Fruit fly (Drosophila melanogaster) whole organism, embryonic: Measurements from ENCODE around the gene HUWE1.
A peak's percentile ranks its signal among the peaks of the same experiment; 100 is the strongest.

ENCODE experiments used
- Awh ChIP-seq: fragments of 200-800 bp; sonication (Bioruptor generic); IDR thresholded peaks from 2 replicates; pipeline ENCODE4, ENCODE4 v1.3.6; 2022; ENCODE audit warnings: missing biosample characterization, missing genetic modification characterization
- Bdp1 ChIP-seq: fragments of 200-800 bp; sonication (Bioruptor generic); optimal IDR thresholded peaks from 3 replicates; lab custom pipeline; 2016; ENCODE audit warnings: missing biosample characterization, missing genetic modification characterization
- CG10431 ChIP-seq: fragments of 200-800 bp; sonication (Bioruptor generic); optimal IDR thresholded peaks from 3 replicates; lab custom pipeline; 2018; ENCODE audit warnings: missing biosample characterization, mild to moderate bottlenecking, missing genetic modification characterization
- CG10565 ChIP-seq: fragments of 200-800 bp; sonication (Bioruptor generic); optimal IDR thresholded peaks from 3 replicates; lab custom pipeline; 2016; ENCODE audit warnings: missing biosample characterization, mild to moderate bottlenecking, missing genetic modification characterization
- CG11696 ChIP-seq: fragments of 200-800 bp; sonication (Bioruptor generic); IDR thresholded peaks from 2 replicates; pipeline ENCODE4 v1.3.6; 2022; ENCODE audit warnings: missing biosample characterization, missing genetic modification characterization
- CG13287 ChIP-seq: fragments of 200-800 bp; sonication (Bioruptor generic); IDR thresholded peaks from 2 replicates; pipeline ENCODE4 v1.3.6; 2022; ENCODE audit warnings: missing biosample characterization, missing genetic modification characterization; ENCODE audit not compliant: partially characterized antibody
- CG17186 ChIP-seq: fragments of 200-800 bp; sonication (Bioruptor generic); optimal IDR thresholded peaks from 3 replicates; lab custom pipeline; 2017; ENCODE audit warnings: missing biosample characterization, missing genetic modification reagents, missing genetic modification characterization
- CG17568 ChIP-seq: fragments of 200-800 bp; sonication (Bioruptor generic); optimal IDR thresholded peaks from 2 replicates; lab custom pipeline; 2018; ENCODE audit warnings: missing biosample characterization, mild to moderate bottlenecking, missing genetic modification characterization, moderate library complexity
- CG1792 ChIP-seq: fragments of 200-800 bp; sonication (Bioruptor generic); optimal IDR thresholded peaks from 2 replicates; lab custom pipeline; 2016; ENCODE audit warnings: missing biosample characterization, missing genetic modification characterization
- CG18619 ChIP-seq: fragments of 200-800 bp; sonication (Bioruptor generic); optimal IDR thresholded peaks from 3 replicates; lab custom pipeline; 2017; ENCODE audit warnings: missing biosample characterization, mild to moderate bottlenecking, missing genetic modification characterization
- CG32767 ChIP-seq: fragments of 200-800 bp; sonication (Bioruptor generic); IDR thresholded peaks from 2 replicates; pipeline ENCODE4 v1.3.6; 2022; ENCODE audit warnings: missing biosample characterization, missing genetic modification characterization
- CG33557 ChIP-seq: fragments of 200-800 bp; sonication (Bioruptor generic); optimal IDR thresholded peaks from 2 replicates; lab custom pipeline; 2019; ENCODE audit warnings: missing biosample characterization, mild to moderate bottlenecking, missing genetic modification characterization, moderate library complexity
- CG3847 ChIP-seq: fragments of 200-800 bp; sonication (Bioruptor generic); IDR thresholded peaks from 2 replicates; pipeline ENCODE4 v1.3.6; 2022; ENCODE audit warnings: missing biosample characterization, missing genetic modification characterization
- CG6175 ChIP-seq: fragments of 200-800 bp; sonication (Bioruptor generic); IDR thresholded peaks from 3 replicates; pipeline ENCODE4 v1.3.6; 2022; ENCODE audit warnings: missing biosample characterization, missing genetic modification characterization
- CG7745 ChIP-seq: fragments of 200-800 bp; sonication (Bioruptor generic); optimal IDR thresholded peaks from 2 replicates; lab custom pipeline; 2018; ENCODE audit warnings: missing biosample characterization, mild to moderate bottlenecking, missing genetic modification characterization, moderate library complexity
- CG7928 ChIP-seq: fragments of 200-800 bp; sonication (Bioruptor generic); optimal IDR thresholded peaks from 2 replicates; lab custom pipeline; 2017; ENCODE audit warnings: missing biosample characterization, mild to moderate bottlenecking, missing genetic modification characterization
- CG8924 ChIP-seq: fragments of 200-800 bp; optimal IDR thresholded peaks from 3 replicates; lab custom pipeline; 2019; ENCODE audit warnings: missing biosample characterization, mild to moderate bottlenecking, missing genetic modification characterization, moderate library complexity
- CG9817 ChIP-seq: fragments of 200-800 bp; sonication (Bioruptor generic); optimal IDR thresholded peaks from 2 replicates; lab custom pipeline; 2018; ENCODE audit warnings: missing biosample characterization, mild to moderate bottlenecking, missing genetic modification characterization, moderate library complexity
- CHES-1-like ChIP-seq: fragments of 200-800 bp; sonication (Bioruptor generic); optimal IDR thresholded peaks from 2 replicates; lab custom pipeline; 2016; ENCODE audit warnings: missing biosample characterization, missing genetic modification characterization
- CrebB ChIP-seq: fragments of 200-800 bp; sonication (Bioruptor generic); optimal IDR thresholded peaks from 3 replicates; lab custom pipeline; 2018; ENCODE audit warnings: missing biosample characterization, mild to moderate bottlenecking, missing genetic modification characterization
- Deaf1 ChIP-seq: fragments of 200-800 bp; optimal IDR thresholded peaks from 3 replicates; lab custom pipeline; 2019; ENCODE audit warnings: missing biosample characterization, mild to moderate bottlenecking, missing genetic modification characterization, moderate library complexity
- E2f2 ChIP-seq: fragments of 200-800 bp; sonication (Bioruptor generic); IDR thresholded peaks from 2 replicates; pipeline ENCODE4 v1.3.6; 2022; ENCODE audit warnings: missing biosample characterization, missing genetic modification characterization
- Elba2 ChIP-seq: fragments of 200-800 bp; sonication (Bioruptor generic); optimal IDR thresholded peaks from 3 replicates; lab custom pipeline; 2016; ENCODE audit warnings: missing biosample characterization, missing genetic modification characterization
- NK7.1 ChIP-seq: fragments of 200-800 bp; sonication (Bioruptor generic); optimal IDR thresholded peaks from 3 replicates; lab custom pipeline; 2016; ENCODE audit warnings: missing biosample characterization, missing genetic modification characterization
- Neu2 ChIP-seq: fragments of 200-800 bp; sonication (Bioruptor generic); optimal IDR thresholded peaks from 3 replicates; lab custom pipeline; 2016; ENCODE audit warnings: missing biosample characterization, missing genetic modification characterization, borderline replicate concordance
- PHDP ChIP-seq: fragments of 200-800 bp; sonication (Bioruptor generic); optimal IDR thresholded peaks from 3 replicates; lab custom pipeline; 2018; ENCODE audit warnings: missing biosample characterization, mild to moderate bottlenecking, missing genetic modification characterization, moderate library complexity
- Sry-δ ChIP-seq: fragments of 200-800 bp; sonication (Bioruptor generic); optimal IDR thresholded peaks from 2 replicates; lab custom pipeline; 2016; ENCODE audit warnings: missing biosample characterization, missing genetic modification characterization
- Tbp ChIP-seq: fragments of >200 bp; optimal IDR thresholded peaks from 2 replicates; lab custom pipeline; 2018; ENCODE audit warnings: missing biosample characterization, missing genetic modification characterization
- Usf ChIP-seq: fragments of 200-800 bp; sonication (Bioruptor generic); optimal IDR thresholded peaks from 2 replicates; lab custom pipeline; 2017; ENCODE audit warnings: missing genotype, missing biosample characterization, missing genetic modification characterization
- Xrp1 ChIP-seq: fragments of 200-800 bp; sonication (Bioruptor generic); IDR thresholded peaks from 2 replicates; pipeline ENCODE4 v1.3.6; 2022; ENCODE audit warnings: missing biosample characterization, missing genetic modification characterization
- ab ChIP-seq: fragments of 200-800 bp; sonication (Bioruptor generic); optimal IDR thresholded peaks from 2 replicates; lab custom pipeline; 2016; ENCODE audit warnings: missing biosample characterization, missing genetic modification characterization
- ash1 ChIP-seq: fragments of 200-800 bp; sonication (Bioruptor generic); optimal IDR thresholded peaks from 2 replicates; lab custom pipeline; 2018; ENCODE audit warnings: missing biosample characterization, mild to moderate bottlenecking, missing genetic modification characterization
- az2 ChIP-seq: fragments of 200-800 bp; sonication (Bioruptor generic); optimal IDR thresholded peaks from 3 replicates; lab custom pipeline; 2016; ENCODE audit warnings: missing biosample characterization, missing genetic modification characterization
- emc ChIP-seq: fragments of 200-800 bp; sonication (Bioruptor generic); optimal IDR thresholded peaks from 2 replicates; lab custom pipeline; 2016; ENCODE audit warnings: missing biosample characterization, missing genetic modification characterization
- ems ChIP-seq: fragments of 200-800 bp; sonication (Bioruptor generic); optimal IDR thresholded peaks from 3 replicates; lab custom pipeline; 2016; ENCODE audit warnings: missing biosample characterization, missing genetic modification characterization
- gcm2 ChIP-seq: fragments of 200-800 bp; sonication (Bioruptor generic); optimal IDR thresholded peaks from 2 replicates; lab custom pipeline; 2016; ENCODE audit warnings: missing biosample characterization, missing genetic modification characterization
- gfzf ChIP-seq: fragments of 200-800 bp; sonication (Bioruptor generic); optimal IDR thresholded peaks from 2 replicates; lab custom pipeline; 2016; ENCODE audit warnings: missing biosample characterization, mild to moderate bottlenecking, missing genetic modification characterization, moderate library complexity
- hb ChIP-seq: fragments of 200-800 bp; sonication (Bioruptor generic); IDR thresholded peaks from 3 replicates; pipeline ENCODE4 v1.3.6; 2022; ENCODE audit warnings: missing biosample characterization, missing genetic modification characterization; ENCODE audit not compliant: partially characterized antibody
- jumu ChIP-seq: fragments of 200-800 bp; sonication (Bioruptor generic); optimal IDR thresholded peaks from 3 replicates; lab custom pipeline; 2016; ENCODE audit warnings: missing biosample characterization, missing genetic modification characterization
- knrl ChIP-seq: fragments of 200-800 bp; sonication (Bioruptor generic); IDR thresholded peaks from 3 replicates; pipeline ENCODE4 v1.3.6; 2022; ENCODE audit warnings: missing biosample characterization, missing genetic modification characterization; ENCODE audit not compliant: partially characterized antibody
- lmd ChIP-seq: fragments of 200-800 bp; sonication (Bioruptor generic); IDR thresholded peaks from 2 replicates; pipeline ENCODE4 v1.3.6; 2022; ENCODE audit warnings: missing biosample characterization, missing genetic modification characterization
- lov ChIP-seq, 2 experiments: fragments of 200-800 bp in 1 of 2; fragments of >200 bp in 1 of 2; sonication (Bioruptor generic) in 1 of 2; IDR thresholded peaks in 1 of 2; optimal IDR thresholded peaks in 1 of 2; 2 replicates in 1 of 2; 3 replicates in 1 of 2; pipeline versions ENCODE4 v1.3.6 to Lab custom; 2017 to 2022; ENCODE audit warnings: missing biosample characterization in 1 of 2, missing genetic modification characterization in 1 of 2
- luna ChIP-seq: fragments of 200-800 bp; sonication (Bioruptor generic); optimal IDR thresholded peaks from 2 replicates; lab custom pipeline; 2016; ENCODE audit warnings: missing biosample characterization, missing genetic modification characterization
- oc ChIP-seq: fragments of 200-800 bp; sonication (Bioruptor generic); optimal IDR thresholded peaks from 2 replicates; lab custom pipeline; 2018; ENCODE audit warnings: missing biosample characterization, mild to moderate bottlenecking, missing genetic modification characterization, moderate library complexity
- pho ChIP-seq: fragments of 200-800 bp; sonication (Bioruptor generic); optimal IDR thresholded peaks from 2 replicates; lab custom pipeline; 2016; ENCODE audit warnings: missing biosample characterization, missing genetic modification characterization
- row ChIP-seq: fragments of 200-800 bp; sonication (Bioruptor generic); IDR thresholded peaks from 3 replicates; pipeline ENCODE4 v1.3.6; 2022; ENCODE audit warnings: missing biosample characterization, missing genetic modification characterization
- salm ChIP-seq: fragments of 200-800 bp; sonication (Bioruptor generic); optimal IDR thresholded peaks from 2 replicates; lab custom pipeline; 2018; ENCODE audit warnings: missing biosample characterization, mild to moderate bottlenecking, missing genetic modification characterization
- tll ChIP-seq, 2 experiments: fragments of 200-800 bp in 1 of 2; fragments of >200 bp in 1 of 2; sonication (Bioruptor generic) in 1 of 2; optimal IDR thresholded peaks; 2 replicates each; lab custom pipeline; 2017 to 2019; ENCODE audit warnings: missing biosample characterization in 2 of 2, missing genetic modification characterization in 2 of 2, mild to moderate bottlenecking in 1 of 2, moderate library complexity in 1 of 2
- z ChIP-seq: fragments of 200-800 bp; sonication (Bioruptor generic); IDR thresholded peaks from 3 replicates; pipeline ENCODE4 v1.3.6; 2022; ENCODE audit warnings: missing biosample characterization, missing genetic modification characterization

HUWE1 gene

DNA sequence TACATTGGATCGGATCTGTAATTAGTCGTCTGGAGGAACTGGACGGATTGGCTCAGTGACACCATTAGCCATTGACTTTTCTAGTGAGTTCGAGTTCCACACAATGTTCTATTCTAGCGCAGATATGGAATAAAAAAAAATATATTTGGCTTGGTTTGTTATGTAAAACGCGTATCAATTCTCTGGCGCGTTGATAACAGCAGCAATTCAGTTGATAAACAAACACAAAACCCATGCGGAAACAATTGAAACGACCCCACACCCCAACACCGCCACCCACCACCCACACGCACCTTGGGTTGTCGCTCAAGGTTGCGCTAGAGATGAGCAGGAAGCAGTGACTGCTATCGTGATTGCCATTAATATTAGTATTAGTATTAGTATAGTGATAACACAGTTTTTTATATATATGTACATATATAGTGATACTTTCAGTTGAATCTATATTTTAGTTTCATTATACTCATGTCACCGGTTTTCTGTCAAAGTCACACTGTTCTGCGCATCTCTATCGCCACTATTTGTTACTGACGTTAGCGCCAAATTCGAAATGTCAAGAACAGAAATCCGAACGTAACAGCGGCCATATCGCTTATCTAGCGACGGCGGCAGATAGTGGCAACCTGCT, 14.7 kb upstream of the HUWE1 start (continued):
- TF ChIP-seq hb (GFP tag; lab: Robert Waterston, UW) = no peak
- peak; percentile 4 for TF ChIP-seq luna (GFP tag; lab: Kevin White, UChicago)
- TF ChIP-seq CG17568 = peak; percentile 78
- TF ChIP-seq CG32767 (GFP tag; lab: Robert Waterston, UW) = peak; percentile 84
- TF ChIP-seq gcm2 = peak; percentile 31
- peak; percentile 89 for TF ChIP-seq CG3847 (GFP tag; lab: Robert Waterston, UW)
- TF ChIP-seq ab (GFP tag; lab: Kevin White, UChicago) = peak; percentile 24
- TF ChIP-seq CG10565 (GFP tag; lab: Kevin White, UChicago) = peak; percentile 43
- TF ChIP-seq jumu = no peak
- peak; percentile 57 for TF ChIP-seq Bdp1
- TF ChIP-seq oc (tag; lab: Kevin White, UChicago) = peak; percentile 70
- peak; percentile 78 for TF ChIP-seq CG17186
- TF ChIP-seq row (GFP tag; lab: Robert Waterston, UW) = peak; percentile 97
- TF ChIP-seq CG9817 (tag; lab: Kevin White, UChicago) = peak; percentile 93
- no peak for TF ChIP-seq CHES-1-like (GFP tag; lab: Kevin White, UChicago)
- TF ChIP-seq Deaf1 (tag; lab: Kevin White, UChicago) = peak; percentile 76
- peak; percentile 92 for TF ChIP-seq CG8924 (tag; lab: Kevin White, UChicago)
- no peak for TF ChIP-seq CG7745 (tag; lab: Kevin White, UChicago)
- TF ChIP-seq gfzf (GFP tag; lab: Kevin White, UChicago) = no peak
- peak; percentile 94 for TF ChIP-seq lmd (GFP tag; lab: Robert Waterston, UW)
- TF ChIP-seq Sry-δ (GFP tag; lab: Kevin White, UChicago) = peak; percentile 10
- TF ChIP-seq ash1 = peak; percentile 82
- TF ChIP-seq salm (tag; lab: Kevin White, UChicago) = peak; percentile 79
- TF ChIP-seq CG33557 (GFP tag; lab: Kevin White, UChicago) = peak; percentile 45
- peak; percentile 89 for TF ChIP-seq E2f2 (GFP tag; lab: Robert Waterston, UW)
- TF ChIP-seq CG11696 (GFP tag; lab: Robert Waterston, UW) = peak; percentile 73
- no peak for TF ChIP-seq Neu2 (GFP tag; lab: Kevin White, UChicago)
- peak; percentile 81 for TF ChIP-seq Awh (GFP tag; lab: Robert Waterston, UW)
- TF ChIP-seq CG1792 (GFP tag; lab: Kevin White, UChicago) = peak; percentile 25
- peak; percentile 78 for TF ChIP-seq CrebB
- peak; percentile 82 for TF ChIP-seq ems (GFP tag; lab: Kevin White, UChicago)
- TF ChIP-seq CG18619 (GFP tag; lab: Kevin White, UChicago) = peak; percentile 87
- no peak for TF ChIP-seq tll (GFP tag; optimal IDR thresholded peaks at IDR 0.05; lab: Kevin White, UChicago)
- no peak for TF ChIP-seq lov (optimal IDR thresholded peaks at IDR 0.05; lab: Kevin White, UChicago)
- peak; percentile 92 for TF ChIP-seq lov (GFP tag; IDR thresholded peaks at IDR 0.05; lab: Robert Waterston, UW)
- peak; percentile 88 for TF ChIP-seq az2 (GFP tag; lab: Kevin White, UChicago)
- TF ChIP-seq Elba2 (GFP tag; lab: Kevin White, UChicago) = no peak
- TF ChIP-seq CG10431 (GFP tag; lab: Kevin White, UChicago) = peak; percentile 36
- peak; percentile 45 for TF ChIP-seq CG7928 (GFP tag; lab: Kevin White, UChicago)
- TF ChIP-seq CG13287 (GFP tag; lab: Robert Waterston, UW) = peak; percentile 59
- TF ChIP-seq CG6175 = peak; percentile 93
- TF ChIP-seq z (GFP tag; lab: Robert Waterston, UW) = 0 out of 3 replicates have a peak, but pooled peaks have one; percentile 19
- no peak for TF ChIP-seq emc (GFP tag; lab: Kevin White, UChicago)
- TF ChIP-seq knrl (GFP tag; lab: Robert Waterston, UW) = peak; percentile 41; the same call in 2 of the 3 replicates
- peak; percentile 96 for TF ChIP-seq Xrp1 (GFP tag; lab: Robert Waterston, UW)
- peak; percentile 34 for TF ChIP-seq NK7.1 (GFP tag; lab: Kevin White, UChicago)
- TF ChIP-seq Usf (GFP tag; lab: Kevin White, UChicago) = peak; percentile 77
- TF ChIP-seq PHDP (tag; lab: Kevin White, UChicago) = peak; percentile 93
- peak; percentile 61 for TF ChIP-seq pho (GFP tag; lab: Kevin White, UChicago)
- TF ChIP-seq Tbp (GFP tag; lab: Kevin White, UChicago) = no peak
